Fruit fly (Drosophila melanogaster): ENCODE results near the gene kek6.

dm6 chr3R:31592256-31592879 is 29.6 kb upstream of the kek6 start, which contains the start of gene CG1774:
- TF ChIP-seq Pif1A (GFP tag; optimal IDR thresholded peaks at IDR 0.05) (no peak), CG4496 (GFP tag; IDR thresholded peaks at IDR 0.05) (peak; percentile 82), CG8159 (tag; optimal IDR thresholded peaks at IDR 0.05) (no peak), EcR (GFP tag; optimal IDR thresholded peaks at IDR 0.05) (no peak), rn (GFP tag; IDR thresholded peaks at IDR 0.05) (peak; percentile 25; the same call in 1 of the 2 replicates), CG34367 (tag; optimal IDR thresholded peaks at IDR 0.05) (no peak), CG17806 (tag; optimal IDR thresholded peaks at IDR 0.05) (peak; percentile 10), Ets98B (GFP tag; IDR thresholded peaks at IDR 0.05) (peak; percentile 75), CG8301 (tag; optimal IDR thresholded peaks at IDR 0.05) (no peak), Snoo (tag; optimal IDR thresholded peaks at IDR 0.05) (peak; percentile 37), CG9948 (tag; optimal IDR thresholded peaks at IDR 0.05) (no peak), CG12605 (GFP tag; IDR thresholded peaks at IDR 0.05) (peak; percentile 51), CG14655 (GFP tag; optimal IDR thresholded peaks at IDR 0.05) (no peak)

Data from whole organism, pupa.